Worm (Caenorhabditis elegans) whole organism, L2 larva: Measurements from ENCODE around the gene twk-43.

Source experiments
- egl-27 ChIP-seq: sonication (generic microtip); optimal IDR thresholded peaks from 3 replicates; lab custom pipeline; 2017; ENCODE audit warnings: missing biosample characterization, missing genetic modification reagents, missing genetic modification characterization
- lsy-2 ChIP-seq, 2 experiments: fragments of 150-350 bp in 1 of 2; sonication (generic microtip) in 1 of 2; optimal IDR thresholded peaks; 2 replicates each; lab custom pipeline; 2014 to 2017; ENCODE audit warnings: missing biosample characterization in 2 of 2, missing genetic modification characterization in 2 of 2
- mab-5 ChIP-seq: fragments of 150-350 bp; optimal IDR thresholded peaks from 2 replicates; lab custom pipeline; 2014; ENCODE audit warnings: missing biosample characterization, missing genetic modification characterization

DNA sequence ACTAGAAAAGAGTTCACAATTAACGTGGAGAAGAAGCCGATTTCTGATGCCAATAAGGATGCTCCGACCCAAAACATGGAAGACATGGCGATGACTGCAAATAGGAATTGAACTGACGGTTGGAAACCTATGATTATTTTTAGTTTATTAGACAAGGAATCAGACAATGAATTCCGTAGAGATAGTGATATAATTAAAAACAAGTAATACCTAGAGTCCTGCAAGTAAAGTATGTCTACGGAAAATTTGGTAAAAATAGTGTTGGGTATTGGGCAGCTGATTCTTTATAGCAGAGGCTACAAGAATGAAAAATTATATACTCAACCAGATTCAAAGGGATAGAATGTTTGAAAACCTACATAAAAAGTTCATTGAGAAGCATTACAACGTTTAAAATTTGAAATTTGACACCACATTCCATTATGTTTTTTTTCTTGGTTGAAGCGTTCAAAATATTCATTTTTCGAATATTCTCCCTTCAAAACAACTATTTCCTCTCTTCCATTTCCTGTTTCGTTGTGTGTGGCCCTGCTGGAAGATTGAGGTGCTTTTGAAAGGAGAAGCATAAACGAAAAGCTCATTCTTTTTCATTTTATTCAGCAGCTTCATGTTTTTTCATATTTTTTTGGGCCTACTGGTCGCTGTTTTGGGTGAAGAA, 6.3 kb upstream of the twk-43 start, which contains the start of the genes str-4 and lgc-48:
- no peak for TF ChIP-seq mab-5 (tag; lab: Kevin White, UChicago)
- no peak for TF ChIP-seq egl-27
- TF ChIP-seq lsy-2 (tag; optimal IDR thresholded peaks at IDR 0.05; lab: Kevin White, UChicago), result no peak
